Fruit fly (Drosophila melanogaster) whole organism, embryonic: ENCODE data around the gene CG42592.

ENCODE experiments used
- Asciz ChIP-seq: fragments of 200-800 bp; sonication (Bioruptor generic); optimal IDR thresholded peaks from 2 replicates; lab custom pipeline; 2017; ENCODE audit warnings: missing biosample characterization, mild to moderate bottlenecking, missing genetic modification characterization, missing genetic modification reagents
- CG10147 ChIP-seq: fragments of 200-800 bp; sonication (Bioruptor generic); optimal IDR thresholded peaks from 2 replicates; lab custom pipeline; 2019; ENCODE audit warnings: missing biosample characterization, mild to moderate bottlenecking, missing genetic modification characterization, moderate library complexity
- CG11247 ChIP-seq: fragments of 200-800 bp; sonication (Bioruptor generic); IDR thresholded peaks from 2 replicates; pipeline ENCODE4 v1.3.6; 2022; ENCODE audit warnings: missing biosample characterization, missing genetic modification characterization
- CG14710 ChIP-seq: fragments of 200-800 bp; sonication (Bioruptor generic); optimal IDR thresholded peaks from 3 replicates; lab custom pipeline; 2019; ENCODE audit warnings: missing biosample characterization, mild to moderate bottlenecking, missing genetic modification characterization, moderate library complexity
- CG15601 ChIP-seq: fragments of 200-800 bp; sonication (Bioruptor generic); optimal IDR thresholded peaks from 3 replicates; lab custom pipeline; 2019; ENCODE audit warnings: missing biosample characterization, mild to moderate bottlenecking, missing genetic modification characterization, moderate library complexity
- CG16815 ChIP-seq: fragments of 200-800 bp; sonication (Bioruptor generic); optimal IDR thresholded peaks from 3 replicates; lab custom pipeline; 2017; ENCODE audit warnings: missing biosample characterization, mild to moderate bottlenecking, missing genetic modification characterization
- CG30020 ChIP-seq: fragments of 200-800 bp; optimal IDR thresholded peaks from 2 replicates; lab custom pipeline; 2019; ENCODE audit warnings: missing biosample characterization, mild to moderate bottlenecking, missing genetic modification characterization, moderate library complexity
- CG32767 ChIP-seq: fragments of 200-800 bp; sonication (Bioruptor generic); IDR thresholded peaks from 2 replicates; pipeline ENCODE4 v1.3.6; 2022; ENCODE audit warnings: missing biosample characterization, missing genetic modification characterization
- CG5245 ChIP-seq: fragments of 200-800 bp; sonication (Bioruptor generic); optimal IDR thresholded peaks from 3 replicates; lab custom pipeline; 2016; ENCODE audit warnings: missing biosample characterization, missing genetic modification characterization
- CG6254 ChIP-seq: fragments of 200-800 bp; sonication (Bioruptor generic); optimal IDR thresholded peaks from 3 replicates; lab custom pipeline; 2017; ENCODE audit warnings: mild to moderate bottlenecking, missing biosample characterization, missing genetic modification reagents, missing genetic modification characterization
- CG7963 ChIP-seq: fragments of 200-800 bp; sonication (Bioruptor generic); IDR thresholded peaks from 3 replicates; pipeline ENCODE4 v1.3.6; 2022; ENCODE audit warnings: missing biosample characterization, missing genetic modification characterization; ENCODE audit not compliant: partially characterized antibody
- CG8359 ChIP-seq: fragments of 200-800 bp; sonication (Bioruptor generic); optimal IDR thresholded peaks from 2 replicates; lab custom pipeline; 2017; ENCODE audit warnings: missing biosample characterization, mild to moderate bottlenecking, missing genetic modification characterization, borderline replicate concordance
- CG8944 ChIP-seq: fragments of 200-800 bp; sonication (Bioruptor generic); optimal IDR thresholded peaks from 3 replicates; lab custom pipeline; 2016; ENCODE audit warnings: missing biosample characterization, missing genetic modification characterization
- CG9437 ChIP-seq: fragments of 200-800 bp; sonication (Bioruptor generic); optimal IDR thresholded peaks from 2 replicates; lab custom pipeline; 2018; ENCODE audit warnings: missing biosample characterization, mild to moderate bottlenecking, missing genetic modification characterization
- CG9727 ChIP-seq: fragments of 200-800 bp; sonication (Bioruptor generic); optimal IDR thresholded peaks from 3 replicates; lab custom pipeline; 2017; ENCODE audit warnings: missing biosample characterization, mild to moderate bottlenecking, missing genetic modification characterization
- CoRest ChIP-seq: fragments of 200-800 bp; sonication (Bioruptor generic); optimal IDR thresholded peaks from 3 replicates; lab custom pipeline; 2018; ENCODE audit warnings: missing biosample characterization, mild to moderate bottlenecking, missing genetic modification characterization, moderate library complexity
- Dek ChIP-seq: fragments of 200-800 bp; sonication (Bioruptor generic); optimal IDR thresholded peaks from 3 replicates; lab custom pipeline; 2019; ENCODE audit warnings: missing biosample characterization, mild to moderate bottlenecking, missing genetic modification characterization, moderate library complexity
- Fer3 ChIP-seq: fragments of 200-800 bp; sonication (Bioruptor generic); optimal IDR thresholded peaks from 2 replicates; lab custom pipeline; 2018; ENCODE audit warnings: missing biosample characterization, mild to moderate bottlenecking, missing genetic modification characterization, moderate library complexity
- HLH3B ChIP-seq: fragments of 200-800 bp; sonication (Bioruptor generic); IDR thresholded peaks from 2 replicates; pipeline ENCODE4 v1.3.6; 2022; ENCODE audit warnings: missing biosample characterization, missing genetic modification characterization
- Hr3 ChIP-seq: fragments of 200-800 bp; sonication (Bioruptor generic); optimal IDR thresholded peaks from 3 replicates; lab custom pipeline; 2016; ENCODE audit warnings: missing biosample characterization, missing genetic modification characterization
- Lpt ChIP-seq: fragments of >200 bp; optimal IDR thresholded peaks from 2 replicates; lab custom pipeline; 2018; ENCODE audit warnings: missing biosample characterization, missing genetic modification characterization
- NFAT ChIP-seq: fragments of 200-800 bp; sonication (Bioruptor generic); IDR thresholded peaks from 2 replicates; pipeline ENCODE4 v1.3.6; 2022; ENCODE audit warnings: missing biosample characterization, missing genetic modification characterization
- Opbp ChIP-seq: fragments of 200-800 bp; sonication (Bioruptor generic); IDR thresholded peaks from 3 replicates; pipeline ENCODE4 v1.3.6; 2022; ENCODE audit warnings: missing biosample characterization, missing genetic modification characterization; ENCODE audit not compliant: partially characterized antibody
- Rx ChIP-seq: fragments of 200-800 bp; sonication (Bioruptor generic); IDR thresholded peaks from 2 replicates; pipeline ENCODE4 v1.3.6; 2022; ENCODE audit warnings: missing biosample characterization, missing genetic modification characterization
- Tbp ChIP-seq: fragments of >200 bp; optimal IDR thresholded peaks from 2 replicates; lab custom pipeline; 2018; ENCODE audit warnings: missing biosample characterization, missing genetic modification characterization
- Trl ChIP-seq, 3 experiments: fragments of >200 bp in 2 of 3; fragments of 200-800 bp in 1 of 3; sonication (Bioruptor generic) in 1 of 3; optimal IDR thresholded peaks; 2 replicates in 1 of 3; 3 replicates in 2 of 3; lab custom pipeline; 2016 to 2017; ENCODE audit warnings: missing biosample characterization in 1 of 3, missing genetic modification characterization in 1 of 3
- Usf ChIP-seq: fragments of 200-800 bp; sonication (Bioruptor generic); optimal IDR thresholded peaks from 2 replicates; lab custom pipeline; 2017; ENCODE audit warnings: missing genotype, missing biosample characterization, missing genetic modification characterization
- ab ChIP-seq: fragments of 200-800 bp; sonication (Bioruptor generic); optimal IDR thresholded peaks from 2 replicates; lab custom pipeline; 2016; ENCODE audit warnings: missing biosample characterization, missing genetic modification characterization
- ap ChIP-seq: fragments of 200-800 bp; sonication (Bioruptor generic); IDR thresholded peaks from 2 replicates; pipeline ENCODE4 v1.3.6; 2022; ENCODE audit warnings: missing biosample characterization, missing genetic modification characterization
- caup ChIP-seq: fragments of 200-800 bp; sonication (Bioruptor generic); optimal IDR thresholded peaks from 3 replicates; lab custom pipeline; 2017; ENCODE audit warnings: missing biosample characterization, mild to moderate bottlenecking, missing genetic modification characterization, moderate library complexity; ENCODE audit not compliant: severe bottlenecking
- chinmo ChIP-seq: fragments of 200-800 bp; sonication (Bioruptor generic); IDR thresholded peaks from 4 replicates; pipeline ENCODE4 v1.3.6; 2022; ENCODE audit warnings: missing biosample characterization, missing genetic modification characterization; ENCODE audit not compliant: partially characterized antibody
- chm ChIP-seq: fragments of 200-800 bp; sonication (Bioruptor generic); IDR thresholded peaks from 2 replicates; pipeline ENCODE4 v1.3.6; 2022; ENCODE audit warnings: missing biosample characterization, missing genetic modification characterization
- chn ChIP-seq: fragments of 200-800 bp; sonication (Bioruptor generic); optimal IDR thresholded peaks from 2 replicates; lab custom pipeline; 2016; ENCODE audit warnings: missing biosample characterization, missing genetic modification characterization
- crol ChIP-seq: fragments of 200-800 bp; sonication (Bioruptor generic); IDR thresholded peaks from 2 replicates; pipeline ENCODE4 v1.3.6; 2022; ENCODE audit warnings: missing biosample characterization, missing genetic modification characterization
- dan ChIP-seq: fragments of 200-800 bp; sonication (Bioruptor generic); IDR thresholded peaks from 2 replicates; pipeline ENCODE4 v1.3.6; 2022; ENCODE audit warnings: missing biosample characterization, missing genetic modification characterization
- eve ChIP-seq, 2 experiments: fragments of >200 bp; optimal IDR thresholded peaks; 2 replicates each; lab custom pipeline; 2017; ENCODE audit warnings: missing biosample characterization in 2 of 2, missing genetic modification characterization in 2 of 2
- fd96Cb ChIP-seq: fragments of 200-800 bp; sonication (Bioruptor generic); optimal IDR thresholded peaks from 2 replicates; lab custom pipeline; 2018; ENCODE audit warnings: missing biosample characterization, mild to moderate bottlenecking, missing genetic modification characterization, moderate library complexity
- hbn ChIP-seq: fragments of 200-800 bp; sonication (Bioruptor generic); IDR thresholded peaks from 2 replicates; pipeline ENCODE4 v1.3.6; 2022; ENCODE audit warnings: missing biosample characterization, missing genetic modification characterization; ENCODE audit not compliant: partially characterized antibody
- insv ChIP-seq, 2 experiments: fragments of 200-800 bp; sonication (Bioruptor generic); optimal IDR thresholded peaks; 3 replicates each; lab custom pipeline; 2016 to 2018; ENCODE audit warnings: missing biosample characterization in 2 of 2, missing genetic modification characterization in 2 of 2
- lab ChIP-seq: fragments of 200-800 bp; sonication (Bioruptor generic); optimal IDR thresholded peaks from 3 replicates; lab custom pipeline; 2017; ENCODE audit warnings: missing biosample characterization, missing genetic modification characterization, mild to moderate bottlenecking, moderate library complexity, missing genetic modification reagents
- mld ChIP-seq: fragments of 200-800 bp; sonication (Bioruptor generic); IDR thresholded peaks from 3 replicates; pipeline ENCODE4 v1.3.6; 2022; ENCODE audit warnings: missing biosample characterization, missing genetic modification characterization; ENCODE audit not compliant: partially characterized antibody
- pzg ChIP-seq: fragments of 200-800 bp; sonication (Bioruptor generic); optimal IDR thresholded peaks from 3 replicates; lab custom pipeline; 2018; ENCODE audit warnings: missing biosample characterization, mild to moderate bottlenecking, missing genetic modification characterization, moderate library complexity
- sens-2 ChIP-seq: fragments of 200-800 bp; sonication (Bioruptor generic); IDR thresholded peaks from 2 replicates; pipeline ENCODE4 v1.3.6; 2022; ENCODE audit warnings: missing biosample characterization, missing genetic modification characterization
- seq ChIP-seq: fragments of 200-800 bp; sonication (Bioruptor generic); IDR thresholded peaks from 2 replicates; pipeline ENCODE4 v1.3.6; 2022; ENCODE audit warnings: missing biosample characterization, missing genetic modification characterization
- slbo ChIP-seq: fragments of 200-800 bp; sonication (Bioruptor generic); IDR thresholded peaks from 2 replicates; pipeline ENCODE4 v1.3.6; 2022; ENCODE audit warnings: missing biosample characterization, missing genetic modification characterization
- sqz ChIP-seq: fragments of 200-800 bp; sonication (Bioruptor generic); optimal IDR thresholded peaks from 3 replicates; lab custom pipeline; 2018; ENCODE audit warnings: missing biosample characterization, mild to moderate bottlenecking, missing genetic modification characterization
- trem ChIP-seq: fragments of 200-800 bp; optimal IDR thresholded peaks from 3 replicates; lab custom pipeline; 2019; ENCODE audit warnings: missing biosample characterization, mild to moderate bottlenecking, missing genetic modification characterization, moderate library complexity
- z ChIP-seq: fragments of 200-800 bp; sonication (Bioruptor generic); IDR thresholded peaks from 3 replicates; pipeline ENCODE4 v1.3.6; 2022; ENCODE audit warnings: missing biosample characterization, missing genetic modification characterization
- zf30C ChIP-seq: fragments of 200-800 bp; sonication (Bioruptor generic); optimal IDR thresholded peaks from 3 replicates; lab custom pipeline; 2018; ENCODE audit warnings: missing biosample characterization, mild to moderate bottlenecking, missing genetic modification characterization

CG42592 gene

dm6 chr3R:29841293-29841791, 5.3 kb upstream of the CG42592 start, which contains the start of gene Cad99C (continued):
- no peak for TF ChIP-seq Lpt
- TF ChIP-seq hbn (GFP tag; lab: Robert Waterston, UW), result no peak
- no peak for TF ChIP-seq Hr3 (GFP tag; lab: Kevin White, UChicago)
- no peak for TF ChIP-seq Trl (optimal IDR thresholded peaks at IDR 0.05; lab: Kevin White, UChicago)
- peak; percentile 28 for TF ChIP-seq Trl (GFP tag; optimal IDR thresholded peaks at IDR 0.05; lab: Kevin White, UChicago)
- TF ChIP-seq Asciz (GFP tag; lab: Kevin White, UChicago), result no peak
- peak; percentile 31 for TF ChIP-seq chn (GFP tag; lab: Kevin White, UChicago)
- TF ChIP-seq CoRest (tag; lab: Kevin White, UChicago), result no peak
- no peak for TF ChIP-seq trem (tag; lab: Kevin White, UChicago)
- no peak for TF ChIP-seq HLH3B (GFP tag; lab: Robert Waterston, UW)
- TF ChIP-seq CG15601, result no peak
- no peak for TF ChIP-seq CG9437
- TF ChIP-seq seq (GFP tag; lab: Robert Waterston, UW), result no peak; the same call in 1 of the 2 replicates
- TF ChIP-seq z (GFP tag; lab: Robert Waterston, UW), result peak; percentile 49; the same call in 1 of the 3 replicates
- TF ChIP-seq sqz, result no peak
- no peak for TF ChIP-seq pzg (GFP tag; lab: Kevin White, UChicago)
- peak; percentile 57; the same call in 2 of the 3 replicates for TF ChIP-seq Opbp (GFP tag; lab: Robert Waterston, UW)
- TF ChIP-seq Fer3 (tag; lab: Kevin White, UChicago), result no peak
- TF ChIP-seq fd96Cb (tag; lab: Kevin White, UChicago), result no peak
- no peak for TF ChIP-seq Dek (tag; lab: Kevin White, UChicago)
- no peak for TF ChIP-seq sens-2 (GFP tag; lab: Robert Waterston, UW)
- TF ChIP-seq slbo (GFP tag; lab: Robert Waterston, UW), result peak; percentile 16; the same call in 1 of the 2 replicates
- no peak for TF ChIP-seq CG11247 (GFP tag; lab: Robert Waterston, UW)
- TF ChIP-seq zf30C, result peak; percentile 74
- TF ChIP-seq ap (GFP tag; lab: Robert Waterston, UW), result no peak
- TF ChIP-seq CG8359 (GFP tag; lab: Kevin White, UChicago), result no peak
- TF ChIP-seq CG5245 (GFP tag; lab: Kevin White, UChicago), result no peak
- no peak for TF ChIP-seq Tbp (GFP tag; lab: Kevin White, UChicago)
- TF ChIP-seq CG8944 (GFP tag; lab: Kevin White, UChicago), result no peak
- TF ChIP-seq lab, result peak; percentile 31
- no peak for TF ChIP-seq CG32767 (GFP tag; lab: Robert Waterston, UW)
- TF ChIP-seq CG16815 (GFP tag; lab: Kevin White, UChicago), result no peak
- no peak for TF ChIP-seq Rx (GFP tag; lab: Robert Waterston, UW)
- no peak for TF ChIP-seq CG14710 (tag; lab: Kevin White, UChicago)
- no peak for TF ChIP-seq NFAT (GFP tag; lab: Robert Waterston, UW)
- 0 out of 3 replicates have a peak, but pooled peaks have one; percentile 17 for TF ChIP-seq CG7963 (GFP tag; lab: Robert Waterston, UW)
- peak; percentile 98 for TF ChIP-seq chinmo
- TF ChIP-seq CG9727 (GFP tag; lab: Kevin White, UChicago), result no peak
- TF ChIP-seq dan, result no peak
- no peak for TF ChIP-seq CG6254 (GFP tag; lab: Kevin White, UChicago)
- TF ChIP-seq caup, result peak; percentile 27
- TF ChIP-seq CG30020 (tag; lab: Kevin White, UChicago), result no peak
- TF ChIP-seq eve (GFP tag; optimal IDR thresholded peaks at IDR 0.05; lab: Kevin White, UChicago), result no peak
- 0 out of 3 replicates have a peak, but pooled peaks have one; percentile 33 for TF ChIP-seq mld (GFP tag; lab: Robert Waterston, UW)
- no peak for TF ChIP-seq crol (GFP tag; lab: Robert Waterston, UW)
- no peak for TF ChIP-seq insv (GFP tag; optimal IDR thresholded peaks at IDR 0.05; lab: Kevin White, UChicago)
- TF ChIP-seq chm (GFP tag; lab: Robert Waterston, UW), result no peak; the same call in 1 of the 2 replicates
- no peak for TF ChIP-seq ab (GFP tag; lab: Kevin White, UChicago)
- no peak for TF ChIP-seq CG10147 (GFP tag; lab: Kevin White, UChicago)
- TF ChIP-seq Usf (GFP tag; lab: Kevin White, UChicago), result no peak
